Worm (Caenorhabditis elegans) whole organism, young adult: ENCODE data around the gene lron-13.
A peak's percentile ranks its signal among the peaks of the same experiment; 100 is the strongest.

Source experiments
- B0019.2 ChIP-seq: fragments of 200-800 bp; sonication (Bioruptor generic); conservative IDR thresholded peaks from 2 replicates; pipeline ENCODE4 v1.3.6; 2022; ENCODE audit warnings: missing genetic modification reagents, missing genetic modification characterization, missing compliant biosample characterization
- B0261.1 ChIP-seq: sonication (generic microtip); optimal IDR thresholded peaks from 2 replicates; lab custom pipeline; 2016; ENCODE audit warnings: mild to moderate bottlenecking, missing genetic modification characterization, moderate library complexity, missing compliant biosample characterization
- C06A6.2 ChIP-seq: fragments of 200-800 bp; sonication (Bioruptor generic); conservative IDR thresholded peaks from 2 replicates; pipeline ENCODE4 v1.3.6; 2022; ENCODE audit warnings: missing genetic modification characterization, missing compliant biosample characterization
- C17E4.6 ChIP-seq: fragments of 200-800 bp; sonication (Bioruptor generic); IDR thresholded peaks from 2 replicates; pipeline ENCODE4 v1.3.6; 2022; ENCODE audit warnings: missing genetic modification reagents, missing genetic modification characterization, missing compliant biosample characterization
- F22D6.2 ChIP-seq: sonication (generic microtip); optimal IDR thresholded peaks from 2 replicates; lab custom pipeline; 2016; ENCODE audit warnings: mild to moderate bottlenecking, missing genetic modification characterization, missing compliant biosample characterization
- F33H1.4 ChIP-seq: fragments of 200-800 bp; sonication (Bioruptor generic); IDR thresholded peaks from 2 replicates; pipeline ENCODE4 v1.3.6; 2022; ENCODE audit warnings: missing genetic modification reagents, missing genetic modification characterization, missing compliant biosample characterization
- F49E8.2 ChIP-seq: sonication (generic microtip); optimal IDR thresholded peaks from 3 replicates; lab custom pipeline; 2017; ENCODE audit warnings: missing genetic modification characterization, mild to moderate bottlenecking, missing compliant biosample characterization, antibody characterized with exemption, moderate library complexity; ENCODE audit not compliant: insufficient read depth
- F55B11.4 ChIP-seq: sonication (generic microtip); optimal IDR thresholded peaks from 2 replicates; lab custom pipeline; 2016; ENCODE audit warnings: missing compliant biosample characterization, missing genetic modification characterization, borderline replicate concordance; ENCODE audit not compliant: insufficient read depth
- K11D2.4 ChIP-seq: fragments of 200-800 bp; sonication (Bioruptor generic); IDR thresholded peaks from 2 replicates; pipeline ENCODE4 v1.3.6; 2022; ENCODE audit warnings: missing genetic modification reagents, missing genetic modification characterization, missing compliant biosample characterization
- T07F8.4 ChIP-seq: sonication (generic microtip); optimal IDR thresholded peaks from 2 replicates; lab custom pipeline; 2016; ENCODE audit warnings: mild to moderate bottlenecking, missing genetic modification characterization, moderate library complexity, missing compliant biosample characterization
- T26A5.8 ChIP-seq: sonication (generic microtip); optimal IDR thresholded peaks from 2 replicates; lab custom pipeline; 2016; ENCODE audit warnings: missing genetic modification characterization, missing compliant biosample characterization
- Y53F4B.3 ChIP-seq: fragments of 200-800 bp; sonication (Bioruptor generic); IDR thresholded peaks from 2 replicates; pipeline ENCODE4 v1.3.6; 2022; ENCODE audit warnings: missing genetic modification reagents, missing genetic modification characterization, missing compliant biosample characterization
- Y56A3A.18 ChIP-seq: fragments of 200-800 bp; sonication (Bioruptor generic); IDR thresholded peaks from 2 replicates; pipeline ENCODE4 v1.3.6; 2022; ENCODE audit warnings: missing genetic modification reagents, missing genetic modification characterization, missing compliant biosample characterization
- aptf-3 ChIP-seq: fragments of 200-800 bp; sonication (Bioruptor generic); IDR thresholded peaks from 2 replicates; pipeline ENCODE4 v1.3.6; 2022; ENCODE audit warnings: missing genetic modification characterization, missing compliant biosample characterization
- atf-7 ChIP-seq: sonication (generic microtip); optimal IDR thresholded peaks from 2 replicates; lab custom pipeline; 2017; ENCODE audit warnings: mild to moderate bottlenecking, missing genetic modification characterization, missing compliant biosample characterization
- athp-1 ChIP-seq: sonication (generic microtip); optimal IDR thresholded peaks from 2 replicates; lab custom pipeline; 2017; ENCODE audit warnings: mild to moderate bottlenecking, missing genetic modification characterization, missing compliant biosample characterization
- attf-6 ChIP-seq: fragments of 200-800 bp; sonication (Bioruptor generic); IDR thresholded peaks from 2 replicates; pipeline ENCODE4 v1.3.6; 2022; ENCODE audit warnings: missing genetic modification reagents, missing genetic modification characterization, missing compliant biosample characterization
- cebp-1 ChIP-seq, 2 experiments: fragments of 200-800 bp in 1 of 2; sonication (Bioruptor generic) in 1 of 2; sonication (generic microtip) in 1 of 2; IDR thresholded peaks in 1 of 2; optimal IDR thresholded peaks in 1 of 2; 2 replicates each; pipeline versions ENCODE4 v1.3.6 to Lab custom; 2017 to 2022; ENCODE audit warnings: missing compliant biosample characterization in 2 of 2, missing genetic modification characterization in 2 of 2, mild to moderate bottlenecking in 1 of 2, missing genetic modification reagents in 1 of 2, moderate library complexity in 1 of 2
- cebp-2 ChIP-seq: fragments of 200-800 bp; sonication (Bioruptor generic); IDR thresholded peaks from 2 replicates; pipeline ENCODE4 v1.3.6; 2022; ENCODE audit warnings: missing genetic modification characterization, missing compliant biosample characterization
- ceh-27 ChIP-seq: fragments of 200-800 bp; sonication (Bioruptor generic); optimal IDR thresholded peaks from 2 replicates; lab custom pipeline; 2018; ENCODE audit warnings: mild to moderate bottlenecking, missing genetic modification characterization, moderate library complexity, missing compliant biosample characterization
- ceh-58 ChIP-seq: fragments of 200-800 bp; sonication (Bioruptor generic); IDR thresholded peaks from 2 replicates; pipeline ENCODE4 v1.3.6; 2022; ENCODE audit warnings: missing genetic modification characterization, missing compliant biosample characterization
- ceh-91 ChIP-seq: fragments of 200-800 bp; sonication (Bioruptor generic); IDR thresholded peaks from 2 replicates; pipeline ENCODE4 v1.3.6; 2022; ENCODE audit warnings: missing genetic modification reagents, missing genetic modification characterization, missing compliant biosample characterization
- dox-1 ChIP-seq: fragments of 200-800 bp; sonication (Bioruptor generic); IDR thresholded peaks from 2 replicates; pipeline ENCODE4 v1.3.6; 2022; ENCODE audit warnings: missing genetic modification reagents, missing genetic modification characterization, missing compliant biosample characterization
- dpff-1 ChIP-seq: sonication (generic microtip); optimal IDR thresholded peaks from 2 replicates; lab custom pipeline; 2017; ENCODE audit warnings: mild to moderate bottlenecking, missing genetic modification characterization, missing compliant biosample characterization
- egl-18 ChIP-seq: fragments of 200-800 bp; sonication (Bioruptor generic); IDR thresholded peaks from 2 replicates; pipeline ENCODE4 v1.3.6; 2022; ENCODE audit warnings: missing genetic modification reagents, missing genetic modification characterization, missing compliant biosample characterization
- egl-44 ChIP-seq: fragments of 200-800 bp; sonication (Bioruptor generic); IDR thresholded peaks from 2 replicates; pipeline ENCODE4 v1.3.6; 2022; ENCODE audit warnings: missing genetic modification reagents, missing genetic modification characterization, missing compliant biosample characterization
- ets-4 ChIP-seq: fragments of 200-800 bp; sonication (Bioruptor generic); optimal IDR thresholded peaks from 2 replicates; lab custom pipeline; 2018; ENCODE audit warnings: mild to moderate bottlenecking, missing genetic modification characterization, missing compliant biosample characterization
- gei-17 ChIP-seq: fragments of 200-800 bp; sonication (Bioruptor generic); optimal IDR thresholded peaks from 2 replicates; lab custom pipeline; 2018; ENCODE audit warnings: mild to moderate bottlenecking, missing genetic modification characterization, missing compliant biosample characterization
- him-1 ChIP-seq: sonication (generic microtip); optimal IDR thresholded peaks from 2 replicates; lab custom pipeline; 2016; ENCODE audit warnings: missing genotype, missing genetic modification reagents, missing genetic modification characterization, missing compliant biosample characterization
- hlh-12 ChIP-seq: sonication (generic microtip); optimal IDR thresholded peaks from 2 replicates; lab custom pipeline; 2016; ENCODE audit warnings: missing genetic modification characterization, missing compliant biosample characterization
- lag-1 ChIP-seq: fragments of 200-800 bp; sonication (Bioruptor generic); IDR thresholded peaks from 2 replicates; pipeline ENCODE4 v1.3.6; 2022; ENCODE audit warnings: missing genetic modification reagents, missing genetic modification characterization, missing compliant biosample characterization
- let-607 ChIP-seq, 2 experiments: fragments of 200-800 bp in 1 of 2; sonication (Bioruptor generic) in 1 of 2; sonication (generic microtip) in 1 of 2; optimal IDR thresholded peaks; 2 replicates each; lab custom pipeline; 2016 to 2018; ENCODE audit warnings: mild to moderate bottlenecking in 2 of 2, missing compliant biosample characterization in 2 of 2, missing genetic modification characterization in 2 of 2, moderate library complexity in 2 of 2, missing genotype in 1 of 2
- mcd-1 ChIP-seq: fragments of 200-800 bp; sonication (Bioruptor generic); IDR thresholded peaks from 2 replicates; pipeline ENCODE4 v1.3.6; 2022; ENCODE audit warnings: missing genetic modification reagents, missing genetic modification characterization, missing compliant biosample characterization
- mes-4 ChIP-seq: sonication (generic microtip); optimal IDR thresholded peaks from 2 replicates; lab custom pipeline; 2016; ENCODE audit warnings: missing genotype, missing genetic modification characterization, missing compliant biosample characterization
- mxl-1 ChIP-seq: sonication (generic microtip); optimal IDR thresholded peaks from 2 replicates; lab custom pipeline; 2016; ENCODE audit warnings: missing genetic modification characterization, missing compliant biosample characterization
- nfya-1 ChIP-seq: sonication (generic microtip); optimal IDR thresholded peaks from 2 replicates; lab custom pipeline; 2017; ENCODE audit warnings: antibody characterized with exemption, missing compliant biosample characterization, missing genetic modification characterization, borderline replicate concordance; ENCODE audit not compliant: insufficient read depth
- nfya-2 ChIP-seq: fragments of 200-800 bp; sonication (Bioruptor generic); IDR thresholded peaks from 2 replicates; pipeline ENCODE4 v1.3.6; 2022; ENCODE audit warnings: missing genetic modification reagents, missing genetic modification characterization, missing compliant biosample characterization
- nhr-27 ChIP-seq: fragments of 200-800 bp; sonication (Bioruptor generic); optimal IDR thresholded peaks from 2 replicates; lab custom pipeline; 2018; ENCODE audit warnings: mild to moderate bottlenecking, missing genetic modification characterization, moderate library complexity, missing compliant biosample characterization
- nhr-80 ChIP-seq: sonication (generic microtip); optimal IDR thresholded peaks from 2 replicates; lab custom pipeline; 2016; ENCODE audit warnings: missing genetic modification characterization, missing compliant biosample characterization
- pha-4 ChIP-seq: fragments of 150-350 bp; sonication (generic microtip); optimal IDR thresholded peaks from 2 replicates; lab custom pipeline; 2014; ENCODE audit warnings: missing biosample characterization, missing genetic modification reagents, missing genetic modification characterization
- rcor-1 ChIP-seq: fragments of 200-800 bp; sonication (Bioruptor generic); IDR thresholded peaks from 2 replicates; pipeline ENCODE4 v1.3.6; 2022; ENCODE audit warnings: missing genetic modification reagents, missing genetic modification characterization, missing compliant biosample characterization
- sdz-38 ChIP-seq: sonication (generic microtip); optimal IDR thresholded peaks from 2 replicates; lab custom pipeline; 2016; ENCODE audit warnings: missing genotype, missing genetic modification characterization, missing compliant biosample characterization
- sea-2 ChIP-seq: fragments of 200-800 bp; sonication (Bioruptor generic); IDR thresholded peaks from 2 replicates; pipeline ENCODE4 v1.3.6; 2022; ENCODE audit warnings: missing genetic modification characterization, missing compliant biosample characterization
- somi-1 ChIP-seq: fragments of 200-800 bp; sonication (Bioruptor generic); optimal IDR thresholded peaks from 2 replicates; lab custom pipeline; 2018; ENCODE audit warnings: mild to moderate bottlenecking, missing genetic modification characterization, missing compliant biosample characterization
- unc-62 ChIP-seq: fragments of 150-350 bp; optimal IDR thresholded peaks from 2 replicates; lab custom pipeline; 2014; ENCODE audit warnings: missing biosample characterization, missing genetic modification reagents, missing genetic modification characterization
- zfh-2 ChIP-seq: fragments of 200-800 bp; sonication (Bioruptor generic); conservative IDR thresholded peaks from 2 replicates; pipeline ENCODE4 v1.3.6; 2022; ENCODE audit warnings: missing genetic modification reagents, missing genetic modification characterization, missing compliant biosample characterization
- zim-3 ChIP-seq: sonication (generic microtip); optimal IDR thresholded peaks from 2 replicates; lab custom pipeline; 2017; ENCODE audit warnings: mild to moderate bottlenecking, missing genetic modification characterization, moderate library complexity, missing compliant biosample characterization
- ztf-28 ChIP-seq: fragments of 200-800 bp; sonication (Bioruptor generic); IDR thresholded peaks from 2 replicates; pipeline ENCODE4 v1.3.6; 2022; ENCODE audit warnings: missing genetic modification reagents, missing genetic modification characterization, missing compliant biosample characterization

lron-13 gene

DNA sequence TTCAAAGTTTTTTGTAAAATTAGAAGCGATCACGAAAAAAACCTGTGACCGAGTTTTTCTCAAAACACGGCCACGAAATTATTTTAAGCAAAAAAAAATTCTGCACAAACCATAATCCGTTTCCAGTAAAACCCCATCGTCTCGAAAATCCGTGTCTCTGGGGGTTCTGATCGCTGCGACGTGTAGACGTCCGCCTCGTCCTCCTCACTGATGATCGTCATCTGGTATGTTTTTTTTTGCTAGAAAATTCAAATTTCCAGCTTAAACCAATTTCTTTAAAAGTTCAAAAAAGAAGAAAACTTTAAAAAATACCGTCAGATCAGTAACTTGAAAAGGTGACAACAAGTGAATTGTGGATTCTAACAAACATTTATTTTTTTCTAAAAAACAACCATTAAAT is 19.3 kb downstream of the lron-13 start, which contains the start of gene Y76A2B.4 (continued):
- TF ChIP-seq dox-1 (GFP tag; lab: Robert Waterston, UW) (0 out of 2 replicates have a peak, but pooled peaks have one; percentile 8), atf-7 (tag; lab: Kevin White, UChicago) (peak; percentile 22), attf-6 (GFP tag; lab: Robert Waterston, UW) (no peak), T07F8.4 (tag; lab: Kevin White, UChicago) (no peak), ztf-28 (GFP tag; lab: Robert Waterston, UW) (no peak), ceh-91 (GFP tag; lab: Robert Waterston, UW) (no peak), athp-1 (tag; lab: Kevin White, UChicago) (no peak), zim-3 (tag; lab: Kevin White, UChicago) (peak; percentile 18), F33H1.4 (GFP tag; lab: Robert Waterston, UW) (no peak), F55B11.4 (no peak), B0019.2 (no peak), F49E8.2 (tag; lab: Kevin White, UChicago) (no peak), egl-44 (no peak), unc-62 (GFP tag; lab: Kevin White, UChicago) (no peak)

DNA sequence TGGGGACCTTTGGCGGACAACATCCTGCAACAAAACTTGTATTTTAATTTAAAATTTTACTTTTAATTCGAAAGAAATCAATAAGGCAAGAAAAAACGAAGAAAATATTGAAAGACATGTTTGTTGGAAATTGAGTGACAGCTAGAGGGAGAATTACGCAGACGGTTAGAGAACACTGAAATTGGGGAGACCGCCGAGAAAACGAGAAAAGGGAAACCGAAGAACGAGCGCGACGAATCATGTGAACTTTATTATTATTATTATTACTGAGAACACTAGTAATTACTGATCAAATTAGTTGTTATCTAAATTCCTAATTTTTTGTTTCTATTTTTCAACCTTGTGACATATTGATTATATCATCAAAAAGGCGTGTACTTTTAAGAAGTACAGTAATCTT is 21.7 kb downstream of the lron-13 start, which contains the start of gene mmad-1:
Gene mmad-1 (minus strand): TSS at position 24 of the 400 bp plus-strand sequence.
- TF ChIP-seq nhr-80 (tag; lab: Kevin White, UChicago) (peak; percentile 63), dox-1 (GFP tag; lab: Robert Waterston, UW) (peak; percentile 25; the same call in 1 of the 2 replicates), mxl-1 (tag; lab: Kevin White, UChicago) (no peak), C17E4.6 (GFP tag; lab: Robert Waterston, UW) (no peak), mes-4 (no peak), K11D2.4 (GFP tag; lab: Robert Waterston, UW) (peak; percentile 43; the same call in 1 of the 2 replicates), attf-6 (GFP tag; lab: Robert Waterston, UW) (no peak), zfh-2 (GFP tag; lab: Robert Waterston, UW) (no peak), Y53F4B.3 (GFP tag; lab: Robert Waterston, UW) (no peak), let-607 (tag; optimal IDR thresholded peaks at IDR 0.05; lab: Kevin White, UChicago) (peak in 1 of 2 experiments; percentile 35), ets-4 (GFP tag; lab: Kevin White, UChicago) (no peak), T26A5.8 (tag; lab: Kevin White, UChicago) (no peak), somi-1 (GFP tag; lab: Kevin White, UChicago) (no peak), gei-17 (no peak), F22D6.2 (no peak), egl-18 (GFP tag; lab: Robert Waterston, UW) (no peak), nfya-2 (GFP tag; lab: Robert Waterston, UW) (no peak), sea-2 (GFP tag; lab: Robert Waterston, UW) (no peak), mcd-1 (GFP tag; lab: Robert Waterston, UW) (peak; percentile 34; the same call in 1 of the 2 replicates), ceh-58 (GFP tag; lab: Robert Waterston, UW) (no peak), hlh-12 (no peak), cebp-2 (no peak), lag-1 (GFP tag; lab: Robert Waterston, UW) (no peak), aptf-3 (no peak), nhr-27 (tag; lab: Kevin White, UChicago) (no peak), C06A6.2 (no peak), him-1 (tag; lab: Kevin White, UChicago) (no peak), nfya-1 (tag; lab: Kevin White, UChicago) (no peak), cebp-1 (GFP tag; IDR thresholded peaks at IDR 0.05; lab: Robert Waterston, UW) (no peak), cebp-1 (tag; optimal IDR thresholded peaks at IDR 0.05; lab: Kevin White, UChicago) (peak; percentile 70), ceh-27 (GFP tag; lab: Kevin White, UChicago) (no peak), sdz-38 (tag; lab: Kevin White, UChicago) (no peak), Y56A3A.18 (GFP tag; lab: Robert Waterston, UW) (no peak), B0261.1 (no peak), dpff-1 (no peak), rcor-1 (GFP tag; lab: Robert Waterston, UW) (no peak), pha-4 (peak; percentile 50)
